Worm (Caenorhabditis elegans) whole organism, L4 larva: ENCODE data around the gene rin-1.

Experiments
- F26F4.8 ChIP-seq: fragments of 200-800 bp; sonication (Bioruptor generic); conservative IDR thresholded peaks from 2 replicates; pipeline ENCODE4 v1.3.6; 2022; ENCODE audit warnings: missing genetic modification characterization, missing compliant biosample characterization
- F49E8.2 ChIP-seq: sonication (generic microtip); optimal IDR thresholded peaks from 2 replicates; lab custom pipeline; 2016; ENCODE audit warnings: missing compliant biosample characterization, mild to moderate bottlenecking, missing genetic modification characterization, borderline replicate concordance
- R02D3.7 ChIP-seq: fragments of 150-350 bp; sonication (generic microtip); optimal IDR thresholded peaks from 3 replicates; lab custom pipeline; 2014; ENCODE audit warnings: missing biosample characterization, missing genetic modification characterization
- Y75B8A.6 ChIP-seq: fragments of 200-800 bp; sonication (Bioruptor generic); IDR thresholded peaks from 2 replicates; pipeline ENCODE4 v1.3.6; 2022; ENCODE audit warnings: missing genetic modification reagents, missing genetic modification characterization, missing compliant biosample characterization
- ZK337.2 ChIP-seq: fragments of 200-800 bp; sonication (Bioruptor generic); IDR thresholded peaks from 2 replicates; pipeline ENCODE4 v1.3.6; 2022; ENCODE audit warnings: missing genetic modification reagents, missing genetic modification characterization, missing compliant biosample characterization
- ama-1 ChIP-seq: fragments of 150-350 bp; optimal IDR thresholded peaks from 2 replicates; lab custom pipeline; 2014; ENCODE audit warnings: inconsistent platforms, mixed read lengths
- arid-1 ChIP-seq: fragments of 200-800 bp; sonication (Bioruptor generic); conservative IDR thresholded peaks from 2 replicates; pipeline ENCODE4 v1.3.6; 2022; ENCODE audit warnings: missing genetic modification reagents, missing genetic modification characterization, missing compliant biosample characterization
- attf-4 ChIP-seq: sonication (generic microtip); optimal IDR thresholded peaks from 3 replicates; lab custom pipeline; 2017; ENCODE audit warnings: missing biosample characterization, missing genetic modification characterization
- ceh-28 ChIP-seq: fragments of 150-350 bp; optimal IDR thresholded peaks from 2 replicates; lab custom pipeline; 2014; ENCODE audit warnings: missing biosample characterization, missing genetic modification reagents, missing genetic modification characterization
- ceh-44 ChIP-seq: fragments of 200-800 bp; sonication (Bioruptor generic); IDR thresholded peaks from 2 replicates; pipeline ENCODE4 v1.3.6; 2022; ENCODE audit warnings: missing genetic modification reagents, missing genetic modification characterization, missing compliant biosample characterization
- daf-19 ChIP-seq: fragments of 200-800 bp; sonication (Bioruptor generic); conservative IDR thresholded peaks from 2 replicates; pipeline ENCODE4 v1.3.6; 2022; ENCODE audit warnings: missing genetic modification characterization, missing compliant biosample characterization
- dmd-6 ChIP-seq: fragments of 200-800 bp; sonication (Bioruptor generic); IDR thresholded peaks from 2 replicates; pipeline ENCODE4 v1.3.6; 2022; ENCODE audit warnings: missing genetic modification reagents, missing genetic modification characterization, missing compliant biosample characterization
- dve-1 ChIP-seq: sonication (generic microtip); optimal IDR thresholded peaks from 2 replicates; lab custom pipeline; 2017; ENCODE audit warnings: antibody characterized with exemption, mild to moderate bottlenecking, missing genetic modification characterization, missing compliant biosample characterization; ENCODE audit not compliant: insufficient read depth
- egl-43 ChIP-seq: fragments of 200-800 bp; sonication (Bioruptor generic); IDR thresholded peaks from 2 replicates; pipeline ENCODE4 v1.3.6; 2022; ENCODE audit warnings: missing genetic modification reagents, missing genetic modification characterization, missing compliant biosample characterization
- hif-1 ChIP-seq, 2 experiments: sonication (generic microtip); optimal IDR thresholded peaks; 2 replicates each; lab custom pipeline; 2016 to 2017; ENCODE audit warnings: missing compliant biosample characterization in 2 of 2, missing genetic modification characterization in 2 of 2, missing genetic modification reagents in 2 of 2, missing genotype in 2 of 2, mild to moderate bottlenecking in 1 of 2
- hlh-30 ChIP-seq: sonication (generic microtip); optimal IDR thresholded peaks from 2 replicates; lab custom pipeline; 2017; ENCODE audit warnings: antibody characterized with exemption, mild to moderate bottlenecking, missing genetic modification characterization, missing compliant biosample characterization; ENCODE audit not compliant: insufficient read depth
- jun-1 ChIP-seq: fragments of 150-350 bp; optimal IDR thresholded peaks from 2 replicates; lab custom pipeline; 2014; ENCODE audit warnings: missing biosample characterization, missing genetic modification reagents, missing genetic modification characterization
- lin-1 ChIP-seq: fragments of 200-800 bp; sonication (Bioruptor generic); IDR thresholded peaks from 2 replicates; pipeline ENCODE4 v1.3.6; 2022; ENCODE audit warnings: missing genetic modification reagents, missing genetic modification characterization, missing compliant biosample characterization
- lin-13 ChIP-seq: fragments of 150-350 bp; optimal IDR thresholded peaks from 2 replicates; lab custom pipeline; 2014; ENCODE audit warnings: missing biosample characterization, missing genetic modification reagents, missing genetic modification characterization
- lin-15B ChIP-seq: fragments of 150-350 bp; sonication (generic microtip); optimal IDR thresholded peaks from 3 replicates; lab custom pipeline; 2014; ENCODE audit warnings: missing biosample characterization, missing genetic modification characterization
- lin-38 ChIP-seq: fragments of 200-800 bp; sonication (Bioruptor generic); IDR thresholded peaks from 2 replicates; pipeline ENCODE4 v1.3.6; 2022; ENCODE audit warnings: missing genetic modification reagents, missing genetic modification characterization, missing compliant biosample characterization
- lir-3 ChIP-seq: sonication (generic microtip); optimal IDR thresholded peaks from 2 replicates; lab custom pipeline; 2016; ENCODE audit warnings: mild to moderate bottlenecking, missing genetic modification characterization, missing compliant biosample characterization
- mes-2 ChIP-seq: sonication (generic microtip); optimal IDR thresholded peaks from 2 replicates; lab custom pipeline; 2016; ENCODE audit warnings: missing genotype, mild to moderate bottlenecking, missing genetic modification characterization, missing compliant biosample characterization; ENCODE audit not compliant: poor library complexity, severe bottlenecking
- nhr-237 ChIP-seq: sonication (generic microtip); optimal IDR thresholded peaks from 2 replicates; lab custom pipeline; 2017; ENCODE audit warnings: missing biosample characterization, missing genetic modification characterization
- nhr-25 ChIP-seq: sonication (generic microtip); optimal IDR thresholded peaks from 2 replicates; lab custom pipeline; 2017; ENCODE audit warnings: missing genetic modification characterization, mild to moderate bottlenecking, missing compliant biosample characterization, antibody characterized with exemption, moderate library complexity, borderline replicate concordance; ENCODE audit not compliant: insufficient read depth
- nhr-42 ChIP-seq: fragments of 200-800 bp; sonication (Bioruptor generic); IDR thresholded peaks from 2 replicates; pipeline ENCODE4 v1.3.6; 2022; ENCODE audit warnings: missing genetic modification characterization, missing compliant biosample characterization
- nhr-6 ChIP-seq: fragments of 150-350 bp; optimal IDR thresholded peaks from 2 replicates; lab custom pipeline; 2014; ENCODE audit warnings: missing biosample characterization, missing genetic modification characterization
- nhr-76 ChIP-seq: fragments of 150-350 bp; optimal IDR thresholded peaks from 2 replicates; lab custom pipeline; 2014; ENCODE audit warnings: missing biosample characterization, missing genetic modification characterization
- php-3 ChIP-seq: fragments of 200-800 bp; sonication (Bioruptor generic); IDR thresholded peaks from 2 replicates; pipeline ENCODE4 v1.3.6; 2022; ENCODE audit warnings: missing genetic modification reagents, missing genetic modification characterization, missing compliant biosample characterization
- pqm-1 ChIP-seq: sonication (generic microtip); optimal IDR thresholded peaks from 2 replicates; lab custom pipeline; 2017; ENCODE audit warnings: missing biosample characterization, missing genetic modification characterization
- rbr-2 ChIP-seq: sonication (generic microtip); optimal IDR thresholded peaks from 2 replicates; lab custom pipeline; 2016; ENCODE audit warnings: missing genotype, missing genetic modification characterization, missing compliant biosample characterization
- sdz-12 ChIP-seq: fragments of 200-800 bp; sonication (Bioruptor generic); optimal IDR thresholded peaks from 2 replicates; lab custom pipeline; 2018; ENCODE audit warnings: mild to moderate bottlenecking, missing genetic modification characterization, missing compliant biosample characterization
- set-16 ChIP-seq: fragments of 200-800 bp; sonication (Bioruptor generic); IDR thresholded peaks from 2 replicates; pipeline ENCODE4 v1.3.6; 2022; ENCODE audit warnings: missing genetic modification reagents, missing genetic modification characterization, missing compliant biosample characterization
- snpc-1.2 ChIP-seq: fragments of 200-800 bp; sonication (Bioruptor generic); IDR thresholded peaks from 2 replicates; pipeline ENCODE4 v1.3.6; 2022; ENCODE audit warnings: missing genetic modification reagents, missing genetic modification characterization, missing compliant biosample characterization
- snpc-4 ChIP-seq: fragments of 150-350 bp; optimal IDR thresholded peaks from 2 replicates; lab custom pipeline; 2014; ENCODE audit warnings: missing biosample characterization, missing genetic modification characterization
- tag-97 ChIP-seq: fragments of 200-800 bp; sonication (Bioruptor generic); IDR thresholded peaks from 2 replicates; pipeline ENCODE4 v1.3.6; 2022; ENCODE audit warnings: missing genetic modification characterization, missing compliant biosample characterization
- tra-1 ChIP-seq: fragments of 200-800 bp; sonication (Bioruptor generic); IDR thresholded peaks from 2 replicates; pipeline ENCODE4 v1.3.6; 2022; ENCODE audit warnings: missing genetic modification reagents, missing genetic modification characterization, missing compliant biosample characterization
- unc-130 ChIP-seq: sonication (generic microtip); optimal IDR thresholded peaks from 2 replicates; lab custom pipeline; 2016; ENCODE audit warnings: missing genetic modification reagents, missing genetic modification characterization, missing compliant biosample characterization
- unc-39 ChIP-seq: sonication (generic microtip); optimal IDR thresholded peaks from 2 replicates; lab custom pipeline; 2017; ENCODE audit warnings: missing biosample characterization, missing genetic modification characterization
- unc-62 ChIP-seq, 3 experiments: fragments of 150-350 bp in 1 of 3; sonication (generic microtip); optimal IDR thresholded peaks in 2 of 3; peaks in 1 of 3; 1 replicate in 1 of 3; 2 replicates in 2 of 3; lab custom pipeline; 2014 to 2017; ENCODE audit warnings: missing biosample characterization in 3 of 3, missing genetic modification characterization in 3 of 3, missing genetic modification reagents in 3 of 3, missing genotype in 1 of 3
- ztf-11 ChIP-seq: fragments of 150-350 bp; optimal IDR thresholded peaks from 2 replicates; lab custom pipeline; 2014; ENCODE audit warnings: missing biosample characterization, missing genetic modification characterization
- ztf-7 ChIP-seq: fragments of 150-350 bp; optimal IDR thresholded peaks from 2 replicates; lab custom pipeline; 2014; ENCODE audit warnings: missing biosample characterization, missing genetic modification characterization

rin-1 gene

DNA sequence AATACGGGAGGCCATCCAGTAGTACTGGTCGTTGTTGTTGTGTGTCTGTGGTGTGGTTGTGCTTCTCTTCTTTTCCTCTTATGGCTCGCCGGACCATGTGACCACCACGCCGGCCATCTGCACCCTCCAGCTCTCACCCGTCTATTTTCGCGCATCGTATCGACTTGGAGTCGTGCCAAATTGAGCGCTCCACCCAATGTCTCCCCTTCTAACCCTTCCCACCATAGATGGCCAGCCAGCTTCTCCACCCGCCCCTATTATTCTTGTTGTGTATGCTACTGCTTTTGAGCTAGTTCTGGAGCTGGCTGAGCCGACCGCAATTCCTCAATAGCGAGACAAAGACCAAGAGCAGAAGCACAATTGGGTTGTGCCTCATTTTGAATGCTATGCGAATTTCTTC lies 17.8 kb upstream of the rin-1 start (continued):
- TF ChIP-seq mes-2 (tag; lab: Kevin White, UChicago) (no peak), nhr-42 (GFP tag; lab: Robert Waterston, UW) (no peak), ceh-28 (tag; lab: Kevin White, UChicago) (no peak), hif-1 (tag; optimal IDR thresholded peaks at IDR 0.05; lab: Kevin White, UChicago) (no peak), arid-1 (GFP tag; lab: Robert Waterston, UW) (peak; percentile 56; the same call in 1 of the 2 replicates), tag-97 (GFP tag; lab: Robert Waterston, UW) (no peak), lin-15B (tag; lab: Kevin White, UChicago) (no peak), ama-1 (lab: Kevin White, UChicago) (no peak), jun-1 (no peak), hlh-30 (peak; percentile 73), dve-1 (tag; lab: Kevin White, UChicago) (no peak), F26F4.8 (GFP tag; lab: Robert Waterston, UW) (no peak), nhr-25 (tag; lab: Kevin White, UChicago) (no peak), ZK337.2 (GFP tag; lab: Robert Waterston, UW) (no peak), pqm-1 (tag; lab: Kevin White, UChicago) (no peak), R02D3.7 (tag; lab: Kevin White, UChicago) (no peak), sdz-12 (no peak), dmd-6 (GFP tag; lab: Robert Waterston, UW) (no peak), lir-3 (no peak), unc-39 (tag; lab: Kevin White, UChicago) (no peak), nhr-237 (tag; lab: Kevin White, UChicago) (no peak), ztf-11 (tag; lab: Kevin White, UChicago) (no peak), lin-13 (GFP tag; lab: Kevin White, UChicago) (no peak), tra-1 (GFP tag; lab: Robert Waterston, UW) (no peak), ztf-7 (no peak), lin-1 (no peak), snpc-1.2 (no peak), set-16 (GFP tag; lab: Robert Waterston, UW) (peak; percentile 68), snpc-4 (tag; lab: Kevin White, UChicago) (no peak), rbr-2 (tag; lab: Kevin White, UChicago) (peak; percentile 17), daf-19 (GFP tag; lab: Robert Waterston, UW) (no peak), attf-4 (tag; lab: Kevin White, UChicago) (no peak), nhr-76 (no peak), nhr-6 (tag; lab: Kevin White, UChicago) (no peak), Y75B8A.6 (no peak), egl-43 (GFP tag; lab: Robert Waterston, UW) (peak; percentile 71), unc-130 (GFP tag; lab: Kevin White, UChicago) (no peak)
- TF ChIP-seq, all 104 proteins: peak for 16

ce11 chrV:14832789-14833187 lies 17.4 kb upstream of the rin-1 start:
- TF ChIP-seq php-3 (GFP tag; lab: Robert Waterston, UW) (no peak), ceh-44 (no peak), F49E8.2 (tag; lab: Kevin White, UChicago) (peak; percentile 46), unc-62 (GFP tag; optimal IDR thresholded peaks at IDR 0.05 in 1 of 2; lab: Kevin White, UChicago) (peak in 1 of 2 experiments; percentile 3), unc-62 (tag; optimal IDR thresholded peaks at IDR 0.05; lab: Kevin White, UChicago) (no peak), sdz-12 (peak; percentile 5), lin-38 (peak; percentile 36; the same call in 1 of the 2 replicates)
